Fruit fly (Drosophila melanogaster) Kc167 (cell line): ENCODE measurements around the gene CG16700.

Experiments used
- Sin3A ChIP-seq: fragments of >200 bp; optimal IDR thresholded peaks from 2 replicates; lab custom pipeline; 2018; ENCODE audit warnings: missing external identifiers
- h ChIP-seq: fragments of >200 bp; optimal IDR thresholded peaks from 3 replicates; lab custom pipeline; 2018; ENCODE audit warnings: missing external identifiers

- no peak for TF ChIP-seq Sin3A (lab: Kevin White, UChicago)
- TF ChIP-seq h (lab: Kevin White, UChicago) = no peak
Observed at dm6 chrX:17110556-17111177, 19.0 kb downstream of the CG16700 start.
